Fruit fly (Drosophila melanogaster) whole organism, embryonic: ENCODE data around the gene CG14965.

Experiments
- Abd-B ChIP-seq: fragments of 200-800 bp; sonication (Bioruptor generic); optimal IDR thresholded peaks from 2 replicates; lab custom pipeline; 2018; ENCODE audit warnings: missing biosample characterization, mild to moderate bottlenecking, missing genetic modification characterization, moderate library complexity
- CG11560 ChIP-seq: fragments of 200-800 bp; sonication (Bioruptor generic); IDR thresholded peaks from 3 replicates; pipeline ENCODE4 v1.3.6; 2022; ENCODE audit warnings: missing biosample characterization, missing genetic modification characterization
- CG3726 ChIP-seq: fragments of 200-800 bp; sonication (Bioruptor generic); IDR thresholded peaks from 3 replicates; pipeline ENCODE4, ENCODE4 v1.3.6; 2022; ENCODE audit warnings: missing biosample characterization, missing genetic modification characterization
- CG4730 ChIP-seq: fragments of 200-800 bp; sonication (Bioruptor generic); IDR thresholded peaks from 2 replicates; pipeline ENCODE4 v1.3.6; 2022; ENCODE audit warnings: missing biosample characterization, missing genetic modification characterization
- Ets97D ChIP-seq: fragments of 200-800 bp; sonication (Bioruptor generic); optimal IDR thresholded peaks from 3 replicates; lab custom pipeline; 2016; ENCODE audit warnings: missing biosample characterization, missing genetic modification characterization
- HLH54F ChIP-seq: fragments of 200-800 bp; sonication (Bioruptor generic); optimal IDR thresholded peaks from 3 replicates; lab custom pipeline; 2016; ENCODE audit warnings: missing biosample characterization, missing genetic modification characterization
- Sry-β ChIP-seq: fragments of 200-800 bp; sonication (Bioruptor generic); optimal IDR thresholded peaks from 2 replicates; lab custom pipeline; 2018; ENCODE audit warnings: missing biosample characterization, mild to moderate bottlenecking, missing genetic modification characterization, moderate library complexity
- aop ChIP-seq: fragments of 200-800 bp; sonication (Bioruptor generic); IDR thresholded peaks from 2 replicates; pipeline ENCODE4 v1.3.6; 2022; ENCODE audit warnings: missing biosample characterization, missing genetic modification characterization
- ase ChIP-seq: fragments of 200-800 bp; sonication (Bioruptor generic); IDR thresholded peaks from 3 replicates; pipeline ENCODE4 v1.3.6; 2022; ENCODE audit warnings: missing biosample characterization, missing genetic modification characterization
- gfzf ChIP-seq: fragments of 200-800 bp; sonication (Bioruptor generic); optimal IDR thresholded peaks from 2 replicates; lab custom pipeline; 2016; ENCODE audit warnings: missing biosample characterization, mild to moderate bottlenecking, missing genetic modification characterization, moderate library complexity
- pum ChIP-seq: fragments of 200-800 bp; sonication (Bioruptor generic); optimal IDR thresholded peaks from 2 replicates; lab custom pipeline; 2016; ENCODE audit warnings: missing biosample characterization, missing genetic modification characterization
- unpg ChIP-seq: fragments of 200-800 bp; sonication (Bioruptor generic); optimal IDR thresholded peaks from 3 replicates; lab custom pipeline; 2018; ENCODE audit warnings: missing biosample characterization, mild to moderate bottlenecking, missing genetic modification characterization, moderate library complexity

- TF ChIP-seq CG3726 (no peak), CG11560 (tag; lab: Robert Waterston, UW) (no peak), Ets97D (GFP tag; lab: Kevin White, UChicago) (no peak), aop (no peak), unpg (no peak), HLH54F (GFP tag; lab: Kevin White, UChicago) (no peak), CG4730 (no peak), gfzf (no peak), pum (GFP tag; lab: Kevin White, UChicago) (no peak), Abd-B (no peak), ase (GFP tag; lab: Robert Waterston, UW) (no peak), Sry-β (GFP tag; lab: Kevin White, UChicago) (no peak)
These were observed 14.0 kb upstream of the CG14965 start, which contains the start of gene CG33160 for dm6 chr3L:3206263-3206662.
